Worm (Caenorhabditis elegans) whole organism, midembryonic: ENCODE data around the gene ZK896.1.

Source experiments
- T22C8.4 ChIP-seq: fragments of 200-800 bp; sonication (Bioruptor generic); IDR thresholded peaks from 2 replicates; pipeline ENCODE4 v1.3.6; 2022; ENCODE audit warnings: missing genetic modification characterization, missing compliant biosample characterization
- cog-1 ChIP-seq: sonication (generic microtip); optimal IDR thresholded peaks from 2 replicates; lab custom pipeline; 2016; ENCODE audit warnings: missing genetic modification characterization, missing compliant biosample characterization
- flt-1 ChIP-seq: fragments of 200-800 bp; sonication (Bioruptor generic); IDR thresholded peaks from 2 replicates; pipeline ENCODE4 v1.3.6; 2022; ENCODE audit warnings: missing genetic modification characterization, missing compliant biosample characterization
- klf-2 ChIP-seq: fragments of 200-800 bp; sonication (Bioruptor generic); conservative IDR thresholded peaks from 2 replicates; pipeline ENCODE4 v1.3.6; 2022; ENCODE audit warnings: missing genetic modification reagents, missing genetic modification characterization, missing compliant biosample characterization
- med-1 ChIP-seq: sonication (generic microtip); optimal IDR thresholded peaks from 2 replicates; lab custom pipeline; 2017; ENCODE audit warnings: missing genetic modification characterization, mild to moderate bottlenecking, missing compliant biosample characterization, antibody characterized with exemption, missing genetic modification reagents; ENCODE audit not compliant: insufficient read depth
- ref-1 ChIP-seq: fragments of 200-800 bp; sonication (Bioruptor generic); conservative IDR thresholded peaks from 2 replicates; pipeline ENCODE4 v1.3.6; 2022; ENCODE audit warnings: missing genetic modification reagents, missing genetic modification characterization, missing compliant biosample characterization
- tab-1 ChIP-seq: fragments of 200-800 bp; sonication (Bioruptor generic); IDR thresholded peaks from 2 replicates; pipeline ENCODE4 v1.3.6; 2022; ENCODE audit warnings: missing genetic modification characterization, missing compliant biosample characterization
- ztf-23 ChIP-seq: fragments of 200-800 bp; sonication (Bioruptor generic); IDR thresholded peaks from 2 replicates; pipeline ENCODE4 v1.3.6; 2022; ENCODE audit warnings: missing genetic modification reagents, missing genetic modification characterization, missing compliant biosample characterization
- ztf-29 ChIP-seq: fragments of 200-800 bp; sonication (Bioruptor generic); IDR thresholded peaks from 2 replicates; pipeline ENCODE4 v1.3.6; 2022; ENCODE audit warnings: missing genetic modification reagents, missing genetic modification characterization, missing compliant biosample characterization

The ZK896.1 gene

DNA sequence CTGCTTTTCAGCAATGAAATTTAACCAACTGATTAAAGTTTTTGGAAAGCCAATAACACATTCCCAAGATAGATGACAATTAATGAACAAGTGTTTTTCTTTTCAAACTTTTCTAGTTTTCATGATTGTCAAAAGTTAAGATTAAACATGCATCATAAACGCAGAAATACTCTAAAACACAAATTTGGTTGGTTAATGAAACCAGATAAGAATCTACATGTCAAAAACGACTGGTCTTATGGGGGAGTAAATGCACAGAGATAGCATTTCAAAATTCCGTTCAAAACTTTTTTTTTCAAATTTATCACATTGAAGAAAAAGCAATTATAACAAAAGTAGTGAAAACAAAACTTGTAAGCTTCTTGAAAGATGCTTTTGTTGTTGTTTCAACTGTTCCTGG is 28.5 kb upstream of the ZK896.1 start:
- TF ChIP-seq med-1 (GFP tag; lab: Kevin White, UChicago): no peak
- TF ChIP-seq klf-2: no peak
- no peak for TF ChIP-seq tab-1
- TF ChIP-seq ref-1: no peak
- TF ChIP-seq T22C8.4 (GFP tag; lab: Robert Waterston, UW): no peak
- no peak for TF ChIP-seq ztf-29 (GFP tag; lab: Robert Waterston, UW)

DNA sequence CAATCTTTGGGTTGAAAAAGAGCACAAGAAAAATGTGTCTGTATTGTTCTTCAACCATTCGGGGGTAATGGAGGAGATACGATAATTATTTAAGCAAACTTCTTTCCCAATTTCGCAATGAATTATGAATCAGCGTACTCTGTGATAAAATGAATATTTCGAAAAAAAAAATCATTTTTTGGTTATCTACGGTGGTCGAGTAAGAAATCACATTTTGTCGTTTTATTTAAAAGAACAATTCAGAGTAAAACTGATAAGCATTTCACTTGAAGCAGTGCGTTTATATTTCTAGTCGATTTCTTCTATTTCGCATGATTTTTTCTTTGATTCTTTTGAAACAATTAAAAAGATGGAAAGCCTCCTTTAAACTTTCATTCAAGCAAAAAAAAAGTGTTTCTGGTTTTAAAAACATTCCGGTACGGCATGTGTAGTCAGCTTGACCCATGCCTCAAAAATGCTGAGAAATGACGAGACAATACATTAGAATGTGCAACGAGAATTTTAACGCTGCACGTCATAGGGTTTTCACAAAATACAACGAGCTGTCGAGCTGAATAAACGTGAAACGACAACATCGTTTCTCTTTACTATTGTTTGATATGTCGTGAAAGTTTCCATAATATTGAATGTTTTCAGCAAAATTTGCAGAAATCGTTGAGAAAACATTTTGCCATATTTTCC is 27.4 kb upstream of the ZK896.1 start, which contains the start of gene K08D8.2:
Gene K08D8.2, plus strand, starts transcription at position 631 of the 681 bp plus-strand sequence.
- TF ChIP-seq T22C8.4 (GFP tag; lab: Robert Waterston, UW): no peak
- TF ChIP-seq ztf-23 (GFP tag; lab: Robert Waterston, UW): no peak
- TF ChIP-seq klf-2: no peak
- no peak for TF ChIP-seq ref-1
- TF ChIP-seq tab-1: no peak
- no peak for TF ChIP-seq med-1 (GFP tag; lab: Kevin White, UChicago)
- TF ChIP-seq ztf-29 (GFP tag; lab: Robert Waterston, UW): no peak
- no peak for TF ChIP-seq cog-1 (tag; lab: Kevin White, UChicago)
- no peak for TF ChIP-seq flt-1 (GFP tag; lab: Robert Waterston, UW)

DNA sequence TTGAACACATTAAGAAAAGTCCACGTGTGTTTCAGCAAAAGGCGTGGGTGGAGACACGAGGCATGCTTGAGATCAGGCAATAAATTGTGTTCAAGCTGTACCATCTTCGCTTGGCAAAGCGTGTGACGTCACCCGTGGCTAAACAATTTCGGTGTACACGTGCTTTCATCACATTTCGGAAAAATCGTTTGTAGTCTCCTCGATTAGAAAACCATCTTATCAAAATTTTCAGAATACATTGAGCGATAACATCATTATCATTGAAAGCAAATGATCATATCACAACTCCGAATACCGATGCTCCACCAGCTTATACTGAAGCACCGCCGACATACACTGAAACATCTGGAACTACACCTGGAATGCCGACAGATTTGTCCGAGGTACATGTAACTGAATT is 26.4 kb upstream of the ZK896.1 start:
- TF ChIP-seq flt-1 (GFP tag; lab: Robert Waterston, UW) (no peak), ztf-29 (GFP tag; lab: Robert Waterston, UW) (no peak), ztf-23 (GFP tag; lab: Robert Waterston, UW) (no peak), cog-1 (tag; lab: Kevin White, UChicago) (no peak), klf-2 (no peak), tab-1 (no peak), T22C8.4 (GFP tag; lab: Robert Waterston, UW) (no peak)

ce11 chrIV:12900267-12900666 is 25.1 kb upstream of the ZK896.1 start, which contains the start of gene K08D8.10:
TSS of gene K08D8.10 (plus strand) at chrIV:12900567.
- TF ChIP-seq ztf-23 (GFP tag; lab: Robert Waterston, UW) (no peak), klf-2 (no peak), flt-1 (GFP tag; lab: Robert Waterston, UW) (no peak), med-1 (GFP tag; lab: Kevin White, UChicago) (no peak), T22C8.4 (GFP tag; lab: Robert Waterston, UW) (no peak), cog-1 (tag; lab: Kevin White, UChicago) (no peak), tab-1 (no peak), ztf-29 (GFP tag; lab: Robert Waterston, UW) (no peak), ref-1 (no peak)

DNA sequence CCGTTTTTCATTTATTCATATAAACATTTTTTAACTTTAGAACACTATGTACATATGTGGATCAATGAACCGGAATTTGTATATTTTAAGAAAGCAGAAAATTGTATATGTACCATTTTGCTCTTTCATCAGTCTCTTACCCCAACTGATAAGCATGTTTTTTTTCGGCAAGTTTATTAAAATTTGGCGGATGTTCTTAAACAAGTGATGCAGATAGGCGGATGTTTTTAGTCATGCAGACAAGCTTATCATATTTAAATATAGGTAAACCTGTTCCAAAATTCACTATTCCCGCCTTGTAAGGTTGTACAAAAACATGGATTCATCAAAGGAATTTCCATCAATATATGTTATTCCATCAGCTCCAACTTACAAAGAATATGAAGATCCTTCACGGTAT is 24.2 kb upstream of the ZK896.1 start, which contains the start of gene K08D8.9:
Gene K08D8.9, plus strand, starts transcription at position 301 of the 400 bp plus-strand sequence.
- TF ChIP-seq ztf-23 (GFP tag; lab: Robert Waterston, UW) (no peak), med-1 (GFP tag; lab: Kevin White, UChicago) (no peak), tab-1 (no peak), klf-2 (no peak), cog-1 (tag; lab: Kevin White, UChicago) (no peak), T22C8.4 (GFP tag; lab: Robert Waterston, UW) (no peak), flt-1 (GFP tag; lab: Robert Waterston, UW) (no peak), ztf-29 (GFP tag; lab: Robert Waterston, UW) (no peak), ref-1 (no peak)

ce11 chrIV:12898823-12899222 is 23.7 kb upstream of the ZK896.1 start:
- TF ChIP-seq tab-1 (no peak), ztf-23 (GFP tag; lab: Robert Waterston, UW) (no peak), ref-1 (no peak)

- TF ChIP-seq tab-1 (no peak), klf-2 (no peak), ztf-23 (GFP tag; lab: Robert Waterston, UW) (no peak), med-1 (GFP tag; lab: Kevin White, UChicago) (no peak), ref-1 (no peak), cog-1 (tag; lab: Kevin White, UChicago) (no peak), ztf-29 (GFP tag; lab: Robert Waterston, UW) (no peak), T22C8.4 (GFP tag; lab: Robert Waterston, UW) (no peak), flt-1 (GFP tag; lab: Robert Waterston, UW) (no peak)
Observed at ce11 chrIV:12897146-12897545, 22.0 kb upstream of the ZK896.1 start.

DNA sequence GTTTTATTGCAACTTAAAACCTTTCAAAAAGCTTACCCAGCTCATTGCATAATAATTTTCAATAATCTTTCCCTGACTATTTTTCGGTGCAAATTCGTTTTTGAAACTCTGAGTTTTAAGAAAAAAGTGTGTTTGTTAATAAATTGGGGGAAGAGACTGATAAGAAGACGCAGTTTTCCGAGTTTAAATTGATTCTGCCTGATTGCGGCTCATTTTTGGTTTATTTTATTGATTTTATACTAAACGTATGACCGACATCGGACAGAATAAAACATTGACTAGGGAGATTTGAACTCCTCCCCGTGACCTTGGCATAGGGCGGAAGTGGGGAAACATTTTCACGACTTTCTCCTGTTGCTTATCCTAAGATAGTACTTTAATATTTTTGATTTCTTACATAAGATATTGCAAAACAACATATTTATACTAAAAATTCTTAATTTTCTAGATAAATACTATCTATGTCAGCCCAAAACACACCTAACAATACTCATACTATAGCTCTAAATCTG is 21.3 kb upstream of the ZK896.1 start, which contains the start of gene K08D8.7:
Gene K08D8.7, plus strand, starts transcription at position 462 of the 512 bp plus-strand sequence.
- no peak for TF ChIP-seq med-1 (GFP tag; lab: Kevin White, UChicago)
- TF ChIP-seq ztf-23 (GFP tag; lab: Robert Waterston, UW): no peak
- no peak for TF ChIP-seq klf-2

DNA sequence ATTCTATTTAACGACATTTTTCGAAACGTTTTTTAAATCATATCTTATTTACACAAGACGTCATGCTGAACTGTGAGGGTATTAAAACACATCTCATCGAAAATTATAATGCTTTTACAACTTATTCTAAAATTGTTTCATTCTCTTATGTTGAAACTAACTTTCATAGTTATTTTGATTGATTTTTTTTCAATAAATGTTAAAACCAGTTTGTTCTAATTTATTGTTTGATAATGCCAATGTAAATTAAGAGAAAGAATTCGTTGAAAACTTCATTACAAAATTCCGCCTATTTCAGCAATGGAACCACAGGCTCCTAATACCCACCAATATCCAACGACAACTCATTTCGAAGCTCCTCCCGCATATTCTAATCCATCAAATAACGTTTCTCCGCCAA is 19.8 kb upstream of the ZK896.1 start, which contains the start of gene K08D8.11:
Gene K08D8.11, plus strand, starts transcription at position 301 of the 400 bp plus-strand sequence.
- TF ChIP-seq med-1 (GFP tag; lab: Kevin White, UChicago): no peak

DNA sequence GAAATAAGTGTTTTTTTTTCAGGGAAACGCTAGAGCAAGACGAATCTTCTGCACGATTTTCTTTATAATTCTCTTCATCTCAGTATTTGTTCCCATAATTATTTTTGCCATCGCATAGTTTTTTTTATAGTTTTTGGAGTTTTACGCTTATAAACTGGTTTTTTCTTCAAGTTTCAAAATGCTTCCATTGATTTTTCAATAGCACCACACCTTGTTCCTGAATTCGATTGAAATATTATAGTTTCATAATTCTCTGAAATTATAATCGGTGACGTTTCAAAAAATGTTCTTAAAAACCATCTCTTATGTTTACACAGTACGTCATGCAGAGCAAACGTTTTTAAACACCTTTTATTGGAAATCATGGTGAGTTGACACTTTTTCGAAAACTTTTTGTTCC is 18.0 kb upstream of the ZK896.1 start, which contains the start of gene K08D8.12:
Gene K08D8.12, plus strand, starts transcription at position 301 of the 400 bp plus-strand sequence.
- TF ChIP-seq ztf-29 (GFP tag; lab: Robert Waterston, UW) (no peak), ref-1 (no peak), flt-1 (GFP tag; lab: Robert Waterston, UW) (no peak), T22C8.4 (GFP tag; lab: Robert Waterston, UW) (no peak), ztf-23 (GFP tag; lab: Robert Waterston, UW) (no peak), tab-1 (no peak), cog-1 (tag; lab: Kevin White, UChicago) (no peak)
